Fruit fly (Drosophila melanogaster) whole organism: ENCODE results near the gene Ir94a.

Source experiments
- EcR ChIP-seq, 2 experiments: fragments of >200 bp; optimal IDR thresholded peaks; 2 replicates each; lab custom pipeline; 2017; ENCODE audit warnings: missing biosample characterization in 2 of 2, missing genetic modification characterization in 2 of 2, missing genetic modification reagents in 2 of 2
- psq ChIP-seq: fragments of >200 bp; optimal IDR thresholded peaks from 2 replicates; lab custom pipeline; 2017

- TF ChIP-seq EcR (GFP tag; optimal IDR thresholded peaks at IDR 0.05; lab: Kevin White, UChicago) (no peak), psq (lab: Kevin White, UChicago) (no peak)
Measured at dm6 chr3R:22146549-22146948, 33.3 kb downstream of the Ir94a start.
